Fruit fly (Drosophila melanogaster) whole organism, prepupa: Measurements from ENCODE around the gene CarT.

Experiments used
- Blimp-1 ChIP-seq: fragments of 200-800 bp; sonication (Bioruptor generic); optimal IDR thresholded peaks from 3 replicates; lab custom pipeline; 2017; ENCODE audit warnings: missing biosample characterization, missing genetic modification characterization, mild to moderate bottlenecking, moderate library complexity, missing genetic modification reagents
- CG10631 ChIP-seq: fragments of 200-800 bp; sonication (Bioruptor generic); optimal IDR thresholded peaks from 2 replicates; lab custom pipeline; 2016; ENCODE audit warnings: missing biosample characterization, missing genetic modification characterization
- CG10669 ChIP-seq: fragments of 200-800 bp; sonication (Bioruptor generic); optimal IDR thresholded peaks from 3 replicates; lab custom pipeline; 2018; ENCODE audit warnings: missing biosample characterization, mild to moderate bottlenecking, missing genetic modification characterization, moderate library complexity
- CG11294 ChIP-seq: fragments of 200-800 bp; sonication (Bioruptor generic); IDR thresholded peaks from 2 replicates; pipeline ENCODE4 v1.3.6; 2022; ENCODE audit warnings: missing biosample characterization, missing genetic modification characterization
- CG11902 ChIP-seq: fragments of 200-800 bp; sonication (Bioruptor generic); optimal IDR thresholded peaks from 3 replicates; lab custom pipeline; 2016; ENCODE audit warnings: missing biosample characterization, missing genetic modification characterization
- CG15336 ChIP-seq: fragments of 200-800 bp; sonication (Bioruptor generic); IDR thresholded peaks from 2 replicates; pipeline ENCODE4 v1.3.6; 2022; ENCODE audit warnings: missing biosample characterization, missing genetic modification characterization
- CG1621 ChIP-seq: fragments of 200-800 bp; sonication (Bioruptor generic); optimal IDR thresholded peaks from 3 replicates; lab custom pipeline; 2018; ENCODE audit warnings: missing biosample characterization, mild to moderate bottlenecking, missing genetic modification characterization
- CG16779 ChIP-seq: fragments of 200-800 bp; sonication (Bioruptor generic); optimal IDR thresholded peaks from 3 replicates; lab custom pipeline; 2017; ENCODE audit warnings: missing biosample characterization, mild to moderate bottlenecking, missing genetic modification characterization
- CG3032 ChIP-seq: fragments of 200-800 bp; optimal IDR thresholded peaks from 2 replicates; lab custom pipeline; 2019; ENCODE audit warnings: missing biosample characterization, mild to moderate bottlenecking, missing genetic modification characterization, moderate library complexity
- CG31627 ChIP-seq: fragments of 200-800 bp; sonication (Bioruptor generic); optimal IDR thresholded peaks from 3 replicates; lab custom pipeline; 2016; ENCODE audit warnings: missing biosample characterization, missing genetic modification characterization
- CG32006 ChIP-seq: fragments of 200-800 bp; sonication (Bioruptor generic); optimal IDR thresholded peaks from 3 replicates; lab custom pipeline; 2017; ENCODE audit warnings: missing biosample characterization, mild to moderate bottlenecking, missing genetic modification characterization
- CG34406 ChIP-seq: fragments of 200-800 bp; sonication (Bioruptor generic); optimal IDR thresholded peaks from 3 replicates; lab custom pipeline; 2016; ENCODE audit warnings: missing biosample characterization, missing genetic modification characterization
- CG3919 ChIP-seq: fragments of 200-800 bp; sonication (Bioruptor generic); optimal IDR thresholded peaks from 3 replicates; lab custom pipeline; 2016; ENCODE audit warnings: missing biosample characterization, missing genetic modification characterization
- CG6163 ChIP-seq: fragments of 200-800 bp; sonication (Bioruptor generic); IDR thresholded peaks from 3 replicates; pipeline ENCODE4 v1.3.6; 2022; ENCODE audit warnings: missing biosample characterization, missing genetic modification characterization
- CG6792 ChIP-seq: fragments of 200-800 bp; sonication (Bioruptor generic); optimal IDR thresholded peaks from 3 replicates; lab custom pipeline; 2016; ENCODE audit warnings: missing biosample characterization, missing genetic modification characterization
- CG6808 ChIP-seq: fragments of 200-800 bp; sonication (Bioruptor generic); optimal IDR thresholded peaks from 3 replicates; lab custom pipeline; 2017; ENCODE audit warnings: missing biosample characterization, missing genetic modification characterization, mild to moderate bottlenecking, moderate library complexity, missing genetic modification reagents
- CG8119 ChIP-seq: fragments of 200-800 bp; sonication (Bioruptor generic); IDR thresholded peaks from 3 replicates; pipeline ENCODE4 v1.3.6; 2022; ENCODE audit warnings: missing biosample characterization, missing genetic modification characterization
- CG8319 ChIP-seq: fragments of 200-800 bp; sonication (Bioruptor generic); optimal IDR thresholded peaks from 3 replicates; lab custom pipeline; 2016; ENCODE audit warnings: missing biosample characterization, missing genetic modification characterization
- CG8632 ChIP-seq: fragments of 200-800 bp; sonication (Bioruptor generic); optimal IDR thresholded peaks from 3 replicates; lab custom pipeline; 2016; ENCODE audit warnings: missing biosample characterization, missing genetic modification characterization
- CG9139 ChIP-seq: fragments of 200-800 bp; sonication (Bioruptor generic); optimal IDR thresholded peaks from 3 replicates; lab custom pipeline; 2017; ENCODE audit warnings: missing biosample characterization, mild to moderate bottlenecking, missing genetic modification characterization
- Eip78C ChIP-seq: fragments of 200-800 bp; sonication (Bioruptor generic); peaks from one replicate; lab custom pipeline; 2016; ENCODE audit warnings: missing biosample characterization, missing genetic modification characterization
- Eip93F ChIP-seq: fragments of 200-800 bp; sonication (Bioruptor generic); optimal IDR thresholded peaks from 2 replicates; lab custom pipeline; 2016; ENCODE audit warnings: missing biosample characterization, mild to moderate bottlenecking, missing genetic modification characterization
- Ets21C ChIP-seq: fragments of 200-800 bp; sonication (Bioruptor generic); optimal IDR thresholded peaks from 3 replicates; lab custom pipeline; 2016; ENCODE audit warnings: missing biosample characterization, missing genetic modification characterization
- Hr38 ChIP-seq: sonication (Bioruptor generic); optimal IDR thresholded peaks from 2 replicates; lab custom pipeline; 2016; ENCODE audit warnings: missing biosample characterization, missing genetic modification characterization
- Hr39 ChIP-seq: fragments of 200-800 bp; sonication (Bioruptor generic); optimal IDR thresholded peaks from 2 replicates; lab custom pipeline; 2016; ENCODE audit warnings: missing biosample characterization, missing genetic modification characterization
- Hr4 ChIP-seq: fragments of 200-800 bp; sonication (Bioruptor generic); optimal IDR thresholded peaks from 3 replicates; lab custom pipeline; 2016; ENCODE audit warnings: missing biosample characterization, missing genetic modification characterization
- Lpt ChIP-seq: fragments of 200-800 bp; sonication (Bioruptor generic); optimal IDR thresholded peaks from 3 replicates; lab custom pipeline; 2016; ENCODE audit warnings: missing biosample characterization, missing genetic modification characterization
- Met ChIP-seq: fragments of 200-800 bp; sonication (Bioruptor generic); optimal IDR thresholded peaks from 3 replicates; lab custom pipeline; 2016; ENCODE audit warnings: missing biosample characterization, missing genetic modification characterization
- OdsH ChIP-seq: fragments of 200-800 bp; sonication (Bioruptor generic); optimal IDR thresholded peaks from 3 replicates; lab custom pipeline; 2016; ENCODE audit warnings: missing biosample characterization, missing genetic modification characterization
- Sox102F ChIP-seq: fragments of 200-800 bp; sonication (Bioruptor generic); optimal IDR thresholded peaks from 2 replicates; lab custom pipeline; 2016; ENCODE audit warnings: missing biosample characterization, mild to moderate bottlenecking, missing genetic modification characterization
- Sox14 ChIP-seq: fragments of 200-800 bp; sonication (Bioruptor generic); optimal IDR thresholded peaks from 3 replicates; lab custom pipeline; 2016; ENCODE audit warnings: missing biosample characterization, missing genetic modification characterization
- Sox15 ChIP-seq: fragments of 200-800 bp; sonication (Bioruptor generic); optimal IDR thresholded peaks from 3 replicates; lab custom pipeline; 2016; ENCODE audit warnings: missing biosample characterization, missing genetic modification characterization
- achi ChIP-seq: fragments of 200-800 bp; sonication (Bioruptor generic); optimal IDR thresholded peaks from 3 replicates; lab custom pipeline; 2016; ENCODE audit warnings: missing biosample characterization, missing genetic modification characterization
- acj6 ChIP-seq: fragments of 200-800 bp; sonication (Bioruptor generic); optimal IDR thresholded peaks from 3 replicates; lab custom pipeline; 2016; ENCODE audit warnings: missing biosample characterization, missing genetic modification characterization
- cyc ChIP-seq: fragments of 200-800 bp; sonication (Bioruptor generic); optimal IDR thresholded peaks from 3 replicates; lab custom pipeline; 2016; ENCODE audit warnings: missing biosample characterization, missing genetic modification characterization
- dac ChIP-seq: fragments of 200-800 bp; sonication (Bioruptor generic); optimal IDR thresholded peaks from 2 replicates; lab custom pipeline; 2017; ENCODE audit warnings: missing biosample characterization, mild to moderate bottlenecking, missing genetic modification characterization
- eg ChIP-seq: fragments of 200-800 bp; sonication (Bioruptor generic); IDR thresholded peaks from 3 replicates; pipeline ENCODE4 v1.3.6; 2022; ENCODE audit warnings: missing biosample characterization, missing genetic modification characterization
- esn ChIP-seq: fragments of 200-800 bp; sonication (Bioruptor generic); optimal IDR thresholded peaks from 2 replicates; lab custom pipeline; 2016; ENCODE audit warnings: missing biosample characterization, mild to moderate bottlenecking, missing genetic modification characterization, moderate library complexity
- fd59A ChIP-seq: fragments of 200-800 bp; sonication (Bioruptor generic); optimal IDR thresholded peaks from 2 replicates; lab custom pipeline; 2017; ENCODE audit warnings: missing biosample characterization, mild to moderate bottlenecking, missing genetic modification characterization, missing genetic modification reagents
- fd85E ChIP-seq: fragments of 200-800 bp; sonication (Bioruptor generic); optimal IDR thresholded peaks from 3 replicates; lab custom pipeline; 2016; ENCODE audit warnings: missing biosample characterization, missing genetic modification characterization
- fkh ChIP-seq: fragments of 200-800 bp; sonication (Bioruptor generic); optimal IDR thresholded peaks from 3 replicates; lab custom pipeline; 2017; ENCODE audit warnings: missing biosample characterization, mild to moderate bottlenecking, missing genetic modification characterization, moderate library complexity
- salr ChIP-seq, 2 experiments: fragments of 200-800 bp; sonication (Bioruptor generic); optimal IDR thresholded peaks; 3 replicates each; lab custom pipeline; 2016 to 2018; ENCODE audit warnings: missing biosample characterization in 2 of 2, missing genetic modification characterization in 2 of 2, mild to moderate bottlenecking in 1 of 2
- svp ChIP-seq: fragments of 200-800 bp; sonication (Bioruptor generic); peaks from one replicate; lab custom pipeline; 2016; ENCODE audit warnings: missing biosample characterization, missing genetic modification characterization
- topi ChIP-seq: fragments of 200-800 bp; sonication (Bioruptor generic); optimal IDR thresholded peaks from 3 replicates; lab custom pipeline; 2016; ENCODE audit warnings: missing biosample characterization, missing genetic modification characterization
- vri ChIP-seq: fragments of 200-800 bp; sonication (Bioruptor generic); optimal IDR thresholded peaks from 3 replicates; lab custom pipeline; 2016; ENCODE audit warnings: missing biosample characterization, mild to moderate bottlenecking, missing genetic modification characterization

The CarT gene

DNA sequence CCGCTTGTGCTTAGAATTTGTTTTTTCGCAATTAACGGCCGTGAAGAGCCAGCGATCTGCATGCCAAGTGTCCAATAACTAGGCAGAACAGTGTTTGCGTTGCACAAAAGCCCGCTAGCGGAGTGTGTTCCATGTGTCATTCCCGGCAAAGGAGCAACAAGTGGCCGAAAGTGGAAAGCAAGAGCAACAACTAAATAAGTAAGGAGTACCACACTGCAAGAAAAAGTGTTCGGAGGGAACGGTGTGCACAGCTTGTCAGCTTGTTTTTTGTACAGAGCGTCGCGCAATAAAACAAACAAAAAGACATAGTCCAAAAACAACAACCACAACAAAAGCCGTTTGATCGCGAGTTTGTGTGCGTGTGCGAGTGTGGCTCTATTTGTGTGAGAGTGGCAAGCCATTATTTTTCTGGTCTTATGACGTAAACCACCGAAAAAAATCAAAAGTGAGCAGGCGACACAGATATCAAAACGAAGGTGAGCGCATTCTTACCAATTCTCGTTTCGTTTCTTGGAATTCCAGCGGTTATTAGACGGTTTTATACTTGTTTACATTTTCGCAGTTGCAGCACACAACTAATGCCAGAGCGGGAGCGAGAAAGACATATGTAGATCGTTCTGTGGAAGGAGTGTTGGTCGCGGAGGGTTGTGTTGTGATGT is 28.2 kb upstream of the CarT start (continued):
- no peak for TF ChIP-seq CG8319 (GFP tag; lab: Kevin White, UChicago)
- TF ChIP-seq topi = peak; percentile 20
- TF ChIP-seq OdsH (GFP tag; lab: Kevin White, UChicago) = no peak
- peak; percentile 84 for TF ChIP-seq eg (GFP tag; lab: Robert Waterston, UW)
- TF ChIP-seq esn (GFP tag; lab: Kevin White, UChicago) = no peak
- no peak for TF ChIP-seq fd85E (GFP tag; lab: Kevin White, UChicago)
- peak; percentile 69 for TF ChIP-seq fkh (GFP tag; lab: Kevin White, UChicago)
- TF ChIP-seq Met = no peak
- TF ChIP-seq CG3032 (tag; lab: Kevin White, UChicago) = no peak
- no peak for TF ChIP-seq achi (GFP tag; lab: Kevin White, UChicago)
- no peak for TF ChIP-seq Hr4 (GFP tag; lab: Kevin White, UChicago)
- peak; percentile 28 for TF ChIP-seq CG3919 (GFP tag; lab: Kevin White, UChicago)
- TF ChIP-seq svp = no peak
- TF ChIP-seq fd59A (GFP tag; lab: Kevin White, UChicago) = no peak
- peak; percentile 22 for TF ChIP-seq CG6808
- no peak for TF ChIP-seq CG11902 (GFP tag; lab: Kevin White, UChicago)
- no peak for TF ChIP-seq Blimp-1 (GFP tag; lab: Kevin White, UChicago)
- no peak for TF ChIP-seq CG16779 (tag; lab: Kevin White, UChicago)
- TF ChIP-seq CG10631 (GFP tag; lab: Kevin White, UChicago) = no peak

dm6 chr2L:20757808-20758187 is 27.7 kb upstream of the CarT start, which contains the start of the genes Rhau and dia:
TSS of gene Rhau (minus strand) at chr2L:20757985.
TSS of gene dia (plus strand) at chr2L:20758144.
- TF ChIP-seq CG31627 (no peak), CG32006 (GFP tag; lab: Kevin White, UChicago) (no peak), acj6 (GFP tag; lab: Kevin White, UChicago) (peak; percentile 10), Eip93F (peak; percentile 58), CG1621 (no peak), Eip78C (GFP tag; lab: Kevin White, UChicago) (peak; percentile 38), fd85E (GFP tag; lab: Kevin White, UChicago) (no peak), dac (GFP tag; lab: Kevin White, UChicago) (no peak)
- TF ChIP-seq, all 60 proteins: peak for 3

- no peak for TF ChIP-seq Ets21C (GFP tag; lab: Kevin White, UChicago)
- TF ChIP-seq CG8319 (GFP tag; lab: Kevin White, UChicago) = peak; percentile 26
- TF ChIP-seq salr (GFP tag; optimal IDR thresholded peaks at IDR 0.05; lab: Kevin White, UChicago) = peak; percentile 51 to 78
- TF ChIP-seq Eip93F = no peak
- TF ChIP-seq CG8119 (GFP tag; lab: Robert Waterston, UW) = peak; percentile 70
- peak; percentile 80 for TF ChIP-seq CG31627
- peak; percentile 84 for TF ChIP-seq Sox14 (GFP tag; lab: Kevin White, UChicago)
- TF ChIP-seq CG3919 (GFP tag; lab: Kevin White, UChicago) = peak; percentile 80
- TF ChIP-seq CG15336 (GFP tag; lab: Robert Waterston, UW) = peak; percentile 59
- peak; percentile 74 for TF ChIP-seq CG6163 (GFP tag; lab: Robert Waterston, UW)
- no peak for TF ChIP-seq svp
- TF ChIP-seq CG11294 = 0 out of 2 replicates have a peak, but pooled peaks have one; percentile 11
- peak; percentile 56 for TF ChIP-seq CG8632 (GFP tag; lab: Kevin White, UChicago)
- TF ChIP-seq fkh (GFP tag; lab: Kevin White, UChicago) = no peak
- TF ChIP-seq fd59A (GFP tag; lab: Kevin White, UChicago) = peak; percentile 16
- TF ChIP-seq Hr38 (GFP tag; lab: Kevin White, UChicago) = no peak
- no peak for TF ChIP-seq CG10669 (GFP tag; lab: Kevin White, UChicago)
- TF ChIP-seq achi (GFP tag; lab: Kevin White, UChicago) = peak; percentile 67
- TF ChIP-seq Blimp-1 (GFP tag; lab: Kevin White, UChicago) = peak; percentile 17
- TF ChIP-seq CG32006 (GFP tag; lab: Kevin White, UChicago) = peak; percentile 76
- TF ChIP-seq Sox102F (GFP tag; lab: Kevin White, UChicago) = no peak
- peak; percentile 50 for TF ChIP-seq CG6792 (GFP tag; lab: Kevin White, UChicago)
- TF ChIP-seq cyc (GFP tag; lab: Kevin White, UChicago) = peak; percentile 67
- peak; percentile 82 for TF ChIP-seq Hr4 (GFP tag; lab: Kevin White, UChicago)
- no peak for TF ChIP-seq Met
- TF ChIP-seq Hr39 (GFP tag; lab: Kevin White, UChicago) = peak; percentile 82
- no peak for TF ChIP-seq fd85E (GFP tag; lab: Kevin White, UChicago)
- TF ChIP-seq CG34406 (GFP tag; lab: Kevin White, UChicago) = peak; percentile 52
- TF ChIP-seq dac (GFP tag; lab: Kevin White, UChicago) = peak; percentile 67
- peak; percentile 18 for TF ChIP-seq CG9139
- peak; percentile 52 for TF ChIP-seq Lpt
- TF ChIP-seq vri = no peak
- TF ChIP-seq Sox15 (GFP tag; lab: Kevin White, UChicago) = peak; percentile 21
- TF ChIP-seq CG6808 = peak; percentile 65
- TF ChIP-seq CG16779 (tag; lab: Kevin White, UChicago) = peak; percentile 46
These were observed 22.1 kb upstream of the CarT start, which contains the start of the genes Amacr and Ns4 for dm6 chr2L:20752160-20752559. TSS of gene Amacr (minus strand) at chr2L:20752341. TSS of gene Ns4 (plus strand) at chr2L:20752476.
